Worm (Caenorhabditis elegans): ENCODE measurements around the gene miz-1.

- no peak for TF ChIP-seq lsy-2 (tag; optimal IDR thresholded peaks at IDR 0.05)
- TF ChIP-seq nhr-2 (tag; optimal IDR thresholded peaks at IDR 0.05), result no peak
- no peak for TF ChIP-seq cnd-1 (tag; optimal IDR thresholded peaks at IDR 0.05)
- TF ChIP-seq mab-5 (tag; optimal IDR thresholded peaks at IDR 0.05), result no peak
- no peak for TF ChIP-seq tbx-8 (GFP tag; optimal IDR thresholded peaks at IDR 0.05)
- no peak for TF ChIP-seq nhr-12 (tag; optimal IDR thresholded peaks at IDR 0.05)
- TF ChIP-seq nhr-237 (tag; optimal IDR thresholded peaks at IDR 0.05), result no peak
- no peak for TF ChIP-seq M03D4.4 (tag; optimal IDR thresholded peaks at IDR 0.05)
- TF ChIP-seq drap-1 (GFP tag; optimal IDR thresholded peaks at IDR 0.05), result no peak
- no peak for TF ChIP-seq elt-1 (tag; optimal IDR thresholded peaks at IDR 0.05; ENCODE audit: borderline replicate concordance, insufficient read depth)
- TF ChIP-seq flh-1 (GFP tag; optimal IDR thresholded peaks at IDR 0.05), result no peak
- TF ChIP-seq unc-62 (GFP tag; optimal IDR thresholded peaks at IDR 0.05), result no peak
- no peak for TF ChIP-seq ztf-11 (tag; optimal IDR thresholded peaks at IDR 0.05)
Measured at ce11 chrIV:10819049-10819448, 6.8 kb downstream of the miz-1 start.

Data from whole organism, mixed stage, embryonic.